Worm (Caenorhabditis elegans) whole organism, L3 larva: Measurements from ENCODE around the gene nhr-39.

Experiments used
- ama-1 ChIP-seq: fragments of 150-350 bp; optimal IDR thresholded peaks from 2 replicates; lab custom pipeline; 2018
- ceh-28 ChIP-seq: fragments of 150-350 bp; optimal IDR thresholded peaks from 2 replicates; lab custom pipeline; 2014; ENCODE audit warnings: missing biosample characterization, missing genetic modification reagents, missing genetic modification characterization
- elt-3 ChIP-seq, 3 experiments: fragments of 150-350 bp in 1 of 3; sonication (generic microtip) in 2 of 3; optimal IDR thresholded peaks; 2 replicates in 2 of 3; 4 replicates in 1 of 3; lab custom pipeline; 2014 to 2017; ENCODE audit warnings: missing biosample characterization in 3 of 3, missing genetic modification characterization in 3 of 3
- fkh-10 ChIP-seq: sonication (generic microtip); optimal IDR thresholded peaks from 2 replicates; lab custom pipeline; 2017; ENCODE audit warnings: missing biosample characterization, missing genetic modification reagents, missing genetic modification characterization
- nhr-23 ChIP-seq: fragments of 150-350 bp; optimal IDR thresholded peaks from 2 replicates; lab custom pipeline; 2014; ENCODE audit warnings: missing biosample characterization, missing genetic modification reagents, missing genetic modification characterization
- nhr-77 ChIP-seq: fragments of 150-350 bp; optimal IDR thresholded peaks from 2 replicates; lab custom pipeline; 2014; ENCODE audit warnings: missing biosample characterization, missing genetic modification characterization
- pqm-1 ChIP-seq: fragments of 150-350 bp; optimal IDR thresholded peaks from 2 replicates; lab custom pipeline; 2017; ENCODE audit warnings: missing biosample characterization, missing genetic modification characterization, inconsistent platforms

ce11 chrV:9260411-9260810 lies 42.7 kb upstream of the nhr-39 start:
- TF ChIP-seq ceh-28 (tag; lab: Kevin White, UChicago): no peak
- TF ChIP-seq nhr-23 (tag; lab: Kevin White, UChicago): no peak
- TF ChIP-seq fkh-10: no peak
- TF ChIP-seq elt-3 (tag; optimal IDR thresholded peaks at IDR 0.05; lab: Kevin White, UChicago): no peak
- no peak for TF ChIP-seq ama-1 (lab: Kevin White, UChicago)
- TF ChIP-seq pqm-1: no peak
- TF ChIP-seq nhr-77 (tag; lab: Kevin White, UChicago): no peak
